Worm (Caenorhabditis elegans): ENCODE data around the gene R13A5.7.

The R13A5.7 gene

ce11 chrIII:7520672-7521071, 49.3 kb downstream of the R13A5.7 start, which contains the start of the genes cux-7 and C07H6.2 (continued):
- TF ChIP-seq snpc-3.4 (tag; optimal IDR thresholded peaks at IDR 0.05), result peak; percentile 48
- peak; percentile 93 for TF ChIP-seq ekl-4 (GFP tag; IDR thresholded peaks at IDR 0.05)
- peak; percentile 90 for TF ChIP-seq cebp-1 (GFP tag; IDR thresholded peaks at IDR 0.05)
- peak; percentile 95 for TF ChIP-seq cebp-1 (tag; optimal IDR thresholded peaks at IDR 0.05)
- no peak for TF ChIP-seq ets-4 (GFP tag; optimal IDR thresholded peaks at IDR 0.05)
- TF ChIP-seq ceh-79 (tag; optimal IDR thresholded peaks at IDR 0.05), result peak; percentile 84
- peak; percentile 50 for TF ChIP-seq snpc-1.3 (tag; optimal IDR thresholded peaks at IDR 0.05; ENCODE audit: insufficient read depth)
- peak; percentile 88 for TF ChIP-seq chd-7 (tag; optimal IDR thresholded peaks at IDR 0.05)
- TF ChIP-seq pbrm-1 (GFP tag; IDR thresholded peaks at IDR 0.05), result peak; percentile 86
- TF ChIP-seq egl-18 (GFP tag; IDR thresholded peaks at IDR 0.05), result 0 out of 2 replicates have a peak, but pooled peaks have one; percentile 76
- peak; percentile 76; the same call in 1 of the 2 replicates for TF ChIP-seq Y95B8A.8 (GFP tag; IDR thresholded peaks at IDR 0.05)
- peak; percentile 24 for TF ChIP-seq sdz-38 (tag; optimal IDR thresholded peaks at IDR 0.05)
- peak; percentile 58; the same call in 1 of the 2 replicates for TF ChIP-seq Y56A3A.18 (GFP tag; IDR thresholded peaks at IDR 0.05)
- TF ChIP-seq ZK185.1 (tag; optimal IDR thresholded peaks at IDR 0.05; ENCODE audit: poor library complexity, severe bottlenecking), result peak; percentile 98
- TF ChIP-seq mcd-1 (GFP tag; IDR thresholded peaks at IDR 0.05), result peak; percentile 88
- no peak for TF ChIP-seq F57A8.1 (GFP tag; optimal IDR thresholded peaks at IDR 0.05)
- TF ChIP-seq ztf-22 (GFP tag; optimal IDR thresholded peaks at IDR 0.05), result peak; percentile 29
- TF ChIP-seq nhr-120 (GFP tag; IDR thresholded peaks at IDR 0.05), result 0 out of 2 replicates have a peak, but pooled peaks have one; percentile 59
- peak; percentile 82; the same call in 1 of the 2 replicates for TF ChIP-seq lag-1 (GFP tag; IDR thresholded peaks at IDR 0.05)
- TF ChIP-seq lir-1 (GFP tag; conservative IDR thresholded peaks at IDR 0.05), result peak; percentile 92
- no peak for TF ChIP-seq lin-26 (GFP tag; IDR thresholded peaks at IDR 0.05)
- TF ChIP-seq hlh-12 (tag; optimal IDR thresholded peaks at IDR 0.05), result peak; percentile 39
- peak; percentile 37; the same call in 1 of the 2 replicates for TF ChIP-seq hmg-1.2 (GFP tag; IDR thresholded peaks at IDR 0.05)
- TF ChIP-seq dox-1 (GFP tag; IDR thresholded peaks at IDR 0.05), result peak; percentile 86
- TF ChIP-seq B0035.1 (tag; optimal IDR thresholded peaks at IDR 0.05), result peak; percentile 84
- peak; percentile 20 for TF ChIP-seq mes-4 (tag; optimal IDR thresholded peaks at IDR 0.05)
- peak; percentile 91 for TF ChIP-seq lin-40 (tag; optimal IDR thresholded peaks at IDR 0.05)
- peak; percentile 74 for TF ChIP-seq repo-1 (tag; optimal IDR thresholded peaks at IDR 0.05)
- 0 out of 2 replicates have a peak, but pooled peaks have one; percentile 12 for TF ChIP-seq F37B4.10 (GFP tag; IDR thresholded peaks at IDR 0.05)
- TF ChIP-seq nhr-80 (tag; optimal IDR thresholded peaks at IDR 0.05), result peak; percentile 28
- TF ChIP-seq ccch-3 (GFP tag; optimal IDR thresholded peaks at IDR 0.05), result peak; percentile 97
- TF ChIP-seq snpc-1.1 (tag; optimal IDR thresholded peaks at IDR 0.05; ENCODE audit: insufficient read depth), result peak; percentile 33
- peak; percentile 89 for TF ChIP-seq hrde-1 (tag; optimal IDR thresholded peaks at IDR 0.05; ENCODE audit: borderline replicate concordance)
- TF ChIP-seq F23B12.7 (tag; optimal IDR thresholded peaks at IDR 0.05; ENCODE audit: insufficient read depth), result no peak
- TF ChIP-seq unc-62 (GFP tag; optimal IDR thresholded peaks at IDR 0.05), result no peak
- peak; percentile 79 for TF ChIP-seq ceh-100 (GFP tag; IDR thresholded peaks at IDR 0.05)
- peak; percentile 85 for TF ChIP-seq aptf-2 (GFP tag; conservative IDR thresholded peaks at IDR 0.05)
- peak; percentile 96 for TF ChIP-seq bed-2 (GFP tag; IDR thresholded peaks at IDR 0.05)
- peak; percentile 50 for TF ChIP-seq F52B5.7 (tag; optimal IDR thresholded peaks at IDR 0.05)
- peak; percentile 87 for TF ChIP-seq K11D2.4 (GFP tag; IDR thresholded peaks at IDR 0.05)
- TF ChIP-seq snpc-4 (GFP tag; optimal IDR thresholded peaks at IDR 0.05), result peak; percentile 16
- peak in 2 of 4 experiments; percentile 63 to 78 for TF ChIP-seq snpc-4 (tag; optimal IDR thresholded peaks at IDR 0.05)
- TF ChIP-seq nfya-2 (GFP tag; IDR thresholded peaks at IDR 0.05), result peak; percentile 49; the same call in 1 of the 2 replicates
- no peak for TF ChIP-seq die-1 (tag; optimal IDR thresholded peaks at IDR 0.05)
- no peak for TF ChIP-seq ama-1 (optimal IDR thresholded peaks at IDR 0.05)
- TF ChIP-seq ama-1 (GFP tag; optimal IDR thresholded peaks at IDR 0.05), result no peak
- TF ChIP-seq nhr-27 (tag; optimal IDR thresholded peaks at IDR 0.05), result peak; percentile 79
- peak; percentile 72 for TF ChIP-seq madf-8 (GFP tag; conservative IDR thresholded peaks at IDR 0.05)
